Worm (Caenorhabditis elegans): Measurements from ENCODE around the gene F16B12.7.

DNA sequence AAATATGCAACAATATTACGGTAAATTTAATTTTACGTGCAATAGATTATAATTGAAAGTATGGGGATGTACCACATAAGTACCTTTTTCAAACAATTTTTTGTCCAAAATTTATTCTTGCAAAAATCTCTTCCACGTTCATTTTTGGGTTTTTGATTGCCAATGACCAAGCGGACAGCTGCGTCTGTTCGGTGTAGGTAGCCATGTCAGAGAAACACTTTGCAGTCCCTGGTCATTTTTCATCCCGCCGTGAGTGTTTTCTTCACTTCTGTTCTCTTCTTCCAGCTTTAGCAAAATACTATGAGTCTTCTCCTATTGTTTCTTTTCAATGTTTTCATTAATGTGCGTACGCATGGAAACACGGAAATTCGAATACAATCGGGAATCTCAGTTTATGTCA is 18.3 kb upstream of the F16B12.7 start, which contains the start of gene dsl-4:
- TF ChIP-seq blmp-1 (tag; optimal IDR thresholded peaks at IDR 0.05) (no peak), ces-1 (GFP tag; optimal IDR thresholded peaks at IDR 0.05) (no peak), nhr-237 (tag; optimal IDR thresholded peaks at IDR 0.05) (no peak), snpc-4 (tag; optimal IDR thresholded peaks at IDR 0.05) (no peak), sptf-1 (tag; optimal IDR thresholded peaks at IDR 0.05) (no peak), lin-13 (tag; optimal IDR thresholded peaks at IDR 0.05) (no peak), mls-2 (tag; optimal IDR thresholded peaks at IDR 0.05) (no peak), unc-62 (GFP tag; optimal IDR thresholded peaks at IDR 0.05) (no peak), ztf-11 (tag; optimal IDR thresholded peaks at IDR 0.05) (no peak), sem-2 (GFP tag; optimal IDR thresholded peaks at IDR 0.05) (no peak), nhr-28 (tag; optimal IDR thresholded peaks at IDR 0.05) (no peak), bed-3 (GFP tag; optimal IDR thresholded peaks at IDR 0.05) (no peak)
